Fruit fly (Drosophila melanogaster) whole organism, wandering third instar larva: ENCODE data around the gene hale.

Experiments
- Myc ChIP-seq: fragments of >200 bp; optimal IDR thresholded peaks from 2 replicates; lab custom pipeline; 2017
- dmrt93B ChIP-seq: fragments of 200-800 bp; sonication (Bioruptor generic); optimal IDR thresholded peaks from 2 replicates; lab custom pipeline; 2018; ENCODE audit warnings: missing biosample characterization, mild to moderate bottlenecking, missing genetic modification characterization
- h ChIP-seq: fragments of 200-800 bp; sonication (Bioruptor generic); optimal IDR thresholded peaks from 3 replicates; lab custom pipeline; 2016; ENCODE audit warnings: missing biosample characterization, mild to moderate bottlenecking, missing genetic modification characterization
- psq ChIP-seq: fragments of 200-800 bp; sonication (Bioruptor generic); optimal IDR thresholded peaks from 3 replicates; lab custom pipeline; 2017; ENCODE audit warnings: missing biosample characterization, mild to moderate bottlenecking, missing genetic modification characterization, moderate library complexity
- usp ChIP-seq: fragments of >200 bp; optimal IDR thresholded peaks from 2 replicates; lab custom pipeline; 2017; ENCODE audit warnings: missing biosample characterization, missing genetic modification characterization

- TF ChIP-seq h (GFP tag; lab: Kevin White, UChicago) (peak; percentile 29), dmrt93B (GFP tag; lab: Kevin White, UChicago) (no peak), Myc (lab: Kevin White, UChicago) (no peak), psq (GFP tag; lab: Kevin White, UChicago) (no peak), usp (GFP tag; lab: Kevin White, UChicago) (no peak)
These were observed 6.1 kb upstream of the hale start, which contains the start of the genes CG7646 and Nca for dm6 chr3L:19991714-19992231.
